Fruit fly (Drosophila melanogaster): ENCODE data around the gene CG14313.

CG14313 gene

dm6 chr3R:18223434-18223833 is 31.7 kb upstream of the CG14313 start, which contains the start of the genes mTerf5 and Non3 (continued):
- TF ChIP-seq ATbp (GFP tag; optimal IDR thresholded peaks at IDR 0.05): peak; percentile 28
- TF ChIP-seq Jarid2 (GFP tag; optimal IDR thresholded peaks at IDR 0.05): no peak
- TF ChIP-seq CG12769 (tag; optimal IDR thresholded peaks at IDR 0.05): no peak
- TF ChIP-seq peb (GFP tag; IDR thresholded peaks at IDR 0.05): peak; percentile 17; the same call in 1 of the 2 replicates
- no peak for TF ChIP-seq dimm (GFP tag; IDR thresholded peaks at IDR 0.05)
- TF ChIP-seq Hr51 (GFP tag; optimal IDR thresholded peaks at IDR 0.05): peak in 1 of 2 experiments; percentile 46
- no peak for TF ChIP-seq crol (GFP tag; IDR thresholded peaks at IDR 0.05)
- TF ChIP-seq CG4617 (GFP tag; optimal IDR thresholded peaks at IDR 0.05; ENCODE audit: borderline replicate concordance): peak; percentile 61
- peak; percentile 55 for TF ChIP-seq HmgZ (tag; optimal IDR thresholded peaks at IDR 0.05)
- peak; percentile 58 for TF ChIP-seq gsb-n (tag; optimal IDR thresholded peaks at IDR 0.05)
- TF ChIP-seq toy (GFP tag; IDR thresholded peaks at IDR 0.05): no peak
- TF ChIP-seq ranshi (GFP tag; IDR thresholded peaks at IDR 0.05): 0 out of 2 replicates have a peak, but pooled peaks have one; percentile 40
- no peak for TF ChIP-seq CG4707 (GFP tag; optimal IDR thresholded peaks at IDR 0.05)
- TF ChIP-seq trem (tag; optimal IDR thresholded peaks at IDR 0.05): peak; percentile 95
- TF ChIP-seq repo (GFP tag; optimal IDR thresholded peaks at IDR 0.05): peak; percentile 18
- TF ChIP-seq abd-A (tag; optimal IDR thresholded peaks at IDR 0.05): no peak
- no peak for TF ChIP-seq Atf-2 (GFP tag; optimal IDR thresholded peaks at IDR 0.05)
- no peak for TF ChIP-seq CG14965 (GFP tag; optimal IDR thresholded peaks at IDR 0.05; ENCODE audit: borderline replicate concordance)
- peak; percentile 92 for TF ChIP-seq knrl (GFP tag; IDR thresholded peaks at IDR 0.05; ENCODE audit: partially characterized antibody)
- TF ChIP-seq CG8089 (GFP tag; optimal IDR thresholded peaks at IDR 0.05): no peak
- TF ChIP-seq CG17385 (GFP tag; optimal IDR thresholded peaks at IDR 0.05): peak; percentile 54
- TF ChIP-seq NfI (GFP tag; optimal IDR thresholded peaks at IDR 0.05): peak; percentile 69
- TF ChIP-seq NC2β (GFP tag; optimal IDR thresholded peaks at IDR 0.05): no peak
- TF ChIP-seq gce (GFP tag; IDR thresholded peaks at IDR 0.05): no peak
- peak; percentile 57 for TF ChIP-seq CG6689 (GFP tag; IDR thresholded peaks at IDR 0.05)
- TF ChIP-seq CG11247 (GFP tag; IDR thresholded peaks at IDR 0.05): no peak
- peak; percentile 54 for TF ChIP-seq CG3847 (GFP tag; IDR thresholded peaks at IDR 0.05)
- TF ChIP-seq Xrp1 (GFP tag; IDR thresholded peaks at IDR 0.05): peak; percentile 73
- TF ChIP-seq CG5245 (GFP tag; optimal IDR thresholded peaks at IDR 0.05): no peak
- TF ChIP-seq CG31365 (tag; optimal IDR thresholded peaks at IDR 0.05): no peak
- 0 out of 2 replicates have a peak, but pooled peaks have one; percentile 24 for TF ChIP-seq Drgx (GFP tag; IDR thresholded peaks at IDR 0.05)
- TF ChIP-seq slp2 (GFP tag; optimal IDR thresholded peaks at IDR 0.05): no peak
- no peak for TF ChIP-seq corto (GFP tag; optimal IDR thresholded peaks at IDR 0.05)
- TF ChIP-seq Dbx (GFP tag; IDR thresholded peaks at IDR 0.05): peak; percentile 59; the same call in 2 of the 3 replicates
- peak; percentile 51 for TF ChIP-seq lbe (GFP tag; optimal IDR thresholded peaks at IDR 0.05)
- peak; percentile 5 for TF ChIP-seq Sox100B (GFP tag; optimal IDR thresholded peaks at IDR 0.05)
- TF ChIP-seq CG18764 (GFP tag; optimal IDR thresholded peaks at IDR 0.05): peak; percentile 47
- no peak for TF ChIP-seq onecut (GFP tag; IDR thresholded peaks at IDR 0.05)
- peak; percentile 8 for TF ChIP-seq Dip3 (GFP tag; optimal IDR thresholded peaks at IDR 0.05)
- TF ChIP-seq bowl (GFP tag; IDR thresholded peaks at IDR 0.05): no peak
- TF ChIP-seq usp (GFP tag; optimal IDR thresholded peaks at IDR 0.05): no peak
- peak; percentile 27 for TF ChIP-seq Vsx1 (GFP tag; optimal IDR thresholded peaks at IDR 0.05)
- TF ChIP-seq grn (GFP tag; optimal IDR thresholded peaks at IDR 0.05): no peak
- no peak for TF ChIP-seq Camta (GFP tag; optimal IDR thresholded peaks at IDR 0.05)
- no peak for TF ChIP-seq CG8281 (tag; optimal IDR thresholded peaks at IDR 0.05)
- peak; percentile 75 for TF ChIP-seq CG13424 (tag; optimal IDR thresholded peaks at IDR 0.05)
- TF ChIP-seq Side (GFP tag; optimal IDR thresholded peaks at IDR 0.05): no peak
- peak; percentile 27 for TF ChIP-seq nom (GFP tag; optimal IDR thresholded peaks at IDR 0.05)
- peak; percentile 45; the same call in 1 of the 3 replicates for TF ChIP-seq ken (GFP tag; IDR thresholded peaks at IDR 0.05)
- no peak for TF ChIP-seq jing (GFP tag; optimal IDR thresholded peaks at IDR 0.05)
- TF ChIP-seq CG11723 (GFP tag; optimal IDR thresholded peaks at IDR 0.05): peak; percentile 21
